Fruit fly (Drosophila melanogaster): ENCODE measurements around the gene cv-c.

DNA sequence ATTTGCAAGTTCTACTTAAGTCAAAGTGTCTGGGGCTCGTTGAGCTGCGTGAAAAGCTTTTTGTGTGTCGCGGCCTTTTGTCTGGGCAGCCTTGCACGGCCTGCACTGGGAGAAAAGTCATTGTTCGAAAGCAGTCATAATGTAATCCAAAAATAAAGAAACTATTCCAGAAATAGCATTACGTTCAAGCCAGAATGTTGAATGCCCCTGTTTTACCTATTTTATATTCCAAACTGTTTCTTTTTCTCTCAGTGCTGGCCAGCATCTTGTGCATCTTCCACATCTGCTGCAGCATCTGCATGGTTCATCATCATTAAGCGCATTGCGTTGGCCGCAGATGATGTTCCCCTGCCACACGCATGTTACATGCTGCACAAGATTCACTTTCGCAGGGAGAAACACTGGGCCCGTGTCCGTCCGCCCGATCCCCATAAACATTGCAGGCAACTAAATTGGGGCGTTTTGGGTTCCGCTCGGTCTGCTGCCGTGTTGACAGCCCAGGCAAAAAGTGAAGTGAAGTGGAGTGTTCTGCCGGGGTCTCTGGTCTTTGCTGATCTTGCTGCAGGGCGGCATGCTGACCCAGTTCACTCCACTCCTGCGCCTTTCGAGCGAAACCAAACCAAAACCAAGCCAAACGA is 68.0 kb downstream of the cv-c start:
- TF ChIP-seq CG6276 (GFP tag; optimal IDR thresholded peaks at IDR 0.05): peak; percentile 27
- peak; percentile 94 for TF ChIP-seq Hr39 (GFP tag; optimal IDR thresholded peaks at IDR 0.05)
- TF ChIP-seq lz (GFP tag; optimal IDR thresholded peaks at IDR 0.05): peak; percentile 93
- TF ChIP-seq CG10631 (GFP tag; optimal IDR thresholded peaks at IDR 0.05): peak; percentile 92
- TF ChIP-seq CG16779 (tag; optimal IDR thresholded peaks at IDR 0.05): peak; percentile 61
- TF ChIP-seq Hr38 (GFP tag; optimal IDR thresholded peaks at IDR 0.05): no peak
- TF ChIP-seq CG11294 (GFP tag; IDR thresholded peaks at IDR 0.05): peak; percentile 60
- peak; percentile 94 for TF ChIP-seq fd59A (GFP tag; optimal IDR thresholded peaks at IDR 0.05)
- TF ChIP-seq cyc (GFP tag; optimal IDR thresholded peaks at IDR 0.05): peak; percentile 93
- peak; percentile 94 for TF ChIP-seq OdsH (GFP tag; optimal IDR thresholded peaks at IDR 0.05)
- peak; percentile 94 for TF ChIP-seq CG34406 (GFP tag; optimal IDR thresholded peaks at IDR 0.05)

Measured in whole organism, prepupa.